Worm (Caenorhabditis elegans): ENCODE results near the gene F17E9.3.
A peak's percentile ranks its signal among the peaks of the same experiment; 100 is the strongest.

The F17E9.3 gene

ce11 chrIV:8333988-8334863 lies 20.4 kb upstream of the F17E9.3 start, which contains the start of gene his-32:
TSS of gene his-32 (plus strand) at chrIV:8334305.
- TF ChIP-seq ekl-4 (GFP tag; IDR thresholded peaks at IDR 0.05) (peak; percentile 37; the same call in 1 of the 2 replicates), F37B4.10 (GFP tag; IDR thresholded peaks at IDR 0.05) (no peak), F39B2.1 (GFP tag; IDR thresholded peaks at IDR 0.05) (peak; percentile 63; the same call in 1 of the 2 replicates), ZK185.1 (tag; optimal IDR thresholded peaks at IDR 0.05; ENCODE audit: poor library complexity, severe bottlenecking) (no peak), cebp-1 (GFP tag; IDR thresholded peaks at IDR 0.05) (no peak), cebp-1 (tag; optimal IDR thresholded peaks at IDR 0.05) (no peak), madf-6 (GFP tag; IDR thresholded peaks at IDR 0.05) (no peak), Y53G8AR.9 (GFP tag; conservative IDR thresholded peaks at IDR 0.05) (no peak), pbrm-1 (GFP tag; IDR thresholded peaks at IDR 0.05) (peak; percentile 44; the same call in 1 of the 2 replicates), aptf-3 (GFP tag; IDR thresholded peaks at IDR 0.05) (no peak), lsl-1 (GFP tag; optimal IDR thresholded peaks at IDR 0.05) (no peak), nhr-80 (tag; optimal IDR thresholded peaks at IDR 0.05) (no peak), gei-17 (GFP tag; optimal IDR thresholded peaks at IDR 0.05) (no peak), sdz-38 (tag; optimal IDR thresholded peaks at IDR 0.05) (no peak), C06A6.2 (GFP tag; conservative IDR thresholded peaks at IDR 0.05) (no peak), hsf-1 (GFP tag; IDR thresholded peaks at IDR 0.05) (no peak), egrh-3 (GFP tag; IDR thresholded peaks at IDR 0.05) (peak; percentile 49; the same call in 1 of the 2 replicates), B0019.2 (GFP tag; conservative IDR thresholded peaks at IDR 0.05) (no peak), lin-54 (GFP tag; optimal IDR thresholded peaks at IDR 0.05) (no peak), pha-4 (tag; optimal IDR thresholded peaks at IDR 0.05) (no peak), lir-1 (GFP tag; conservative IDR thresholded peaks at IDR 0.05) (no peak), hmg-20 (GFP tag; IDR thresholded peaks at IDR 0.05) (no peak), K11D2.4 (GFP tag; IDR thresholded peaks at IDR 0.05) (no peak), unc-62 (GFP tag; optimal IDR thresholded peaks at IDR 0.05) (no peak), rpc-1 (optimal IDR thresholded peaks at IDR 0.05) (no peak), rpc-1 (tag; optimal IDR thresholded peaks at IDR 0.05) (no peak), bed-2 (GFP tag; IDR thresholded peaks at IDR 0.05) (no peak)

- TF ChIP-seq rec-8 (tag; optimal IDR thresholded peaks at IDR 0.05) (no peak), attf-3 (GFP tag; conservative IDR thresholded peaks at IDR 0.05) (no peak), unc-130 (GFP tag; optimal IDR thresholded peaks at IDR 0.05) (no peak), zim-3 (tag; optimal IDR thresholded peaks at IDR 0.05) (no peak), nhr-120 (GFP tag; IDR thresholded peaks at IDR 0.05) (no peak), ztf-28 (GFP tag; IDR thresholded peaks at IDR 0.05) (no peak), hlh-26 (GFP tag; conservative IDR thresholded peaks at IDR 0.05) (no peak), athp-1 (tag; optimal IDR thresholded peaks at IDR 0.05) (no peak), K12H6.12 (tag; optimal IDR thresholded peaks at IDR 0.05) (no peak), nfya-2 (GFP tag; IDR thresholded peaks at IDR 0.05) (no peak), hlh-12 (tag; optimal IDR thresholded peaks at IDR 0.05) (no peak), bed-2 (GFP tag; IDR thresholded peaks at IDR 0.05) (no peak), somi-1 (GFP tag; optimal IDR thresholded peaks at IDR 0.05) (no peak), ztf-6 (GFP tag; IDR thresholded peaks at IDR 0.05) (no peak), F39B2.1 (GFP tag; IDR thresholded peaks at IDR 0.05) (no peak), F33H1.4 (GFP tag; IDR thresholded peaks at IDR 0.05) (no peak), tbp1 (GFP tag; optimal IDR thresholded peaks at IDR 0.05) (no peak)
Observed at ce11 chrIV:8339636-8340035, 15.0 kb upstream of the F17E9.3 start, which contains the start of gene lgc-6. TSS of gene lgc-6 (plus strand) at chrIV:8339936.
